Fruit fly (Drosophila melanogaster) whole organism, larva: ENCODE data around the gene CG11892.

Source experiments
- noc ChIP-seq: fragments of 200-800 bp; sonication (Bioruptor generic); optimal IDR thresholded peaks from 3 replicates; lab custom pipeline; 2019; ENCODE audit warnings: missing biosample characterization, mild to moderate bottlenecking, missing genetic modification characterization, moderate library complexity

Gene CG11892

DNA sequence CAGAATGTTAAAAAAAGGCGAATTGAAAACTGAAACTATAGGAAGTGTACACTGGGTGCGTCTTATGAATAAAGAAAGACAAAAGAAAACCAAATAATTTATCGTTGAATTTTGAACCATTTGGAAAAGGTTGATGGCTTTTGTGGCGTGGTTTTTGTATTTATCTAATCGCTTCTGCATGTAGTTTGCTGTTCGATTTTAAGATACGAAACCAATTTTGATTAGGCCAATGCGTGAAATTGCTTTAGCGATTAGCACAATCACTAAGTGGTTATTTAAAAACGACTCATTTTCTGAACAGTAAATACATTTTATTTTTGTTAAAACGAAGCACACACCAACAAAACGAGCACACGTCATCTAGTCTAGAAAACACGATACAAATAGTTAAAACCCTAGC is 20.7 kb upstream of the CG11892 start:
- TF ChIP-seq noc: no peak

DNA sequence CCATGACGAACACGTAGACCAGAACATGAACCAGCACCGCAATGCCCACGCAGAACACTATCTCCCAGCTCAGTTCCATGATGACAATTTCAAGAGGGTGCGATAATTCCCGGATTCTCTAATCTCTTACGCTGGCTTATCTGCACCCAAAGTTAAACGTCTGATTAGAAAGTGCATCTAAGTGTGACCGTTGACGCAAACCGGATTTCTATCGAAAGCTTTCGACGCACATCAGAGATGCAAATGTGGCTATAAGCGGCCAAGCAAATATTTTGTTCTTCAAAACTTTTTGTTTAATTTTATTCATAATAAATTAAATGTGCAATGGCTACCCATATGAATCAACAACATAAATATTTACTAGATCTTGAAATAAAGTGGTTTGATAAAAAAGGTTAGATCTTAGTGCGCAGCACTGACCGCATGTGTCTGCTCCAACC is 19.0 kb upstream of the CG11892 start, which contains the start of the genes Kdsr and CG11858:
TSS of gene Kdsr (minus strand) at position 177 of the 440 bp plus-strand sequence.
TSS of gene CG11858 (plus strand) at position 420 of the 440 bp plus-strand sequence.
- TF ChIP-seq noc: peak; percentile 79

DNA sequence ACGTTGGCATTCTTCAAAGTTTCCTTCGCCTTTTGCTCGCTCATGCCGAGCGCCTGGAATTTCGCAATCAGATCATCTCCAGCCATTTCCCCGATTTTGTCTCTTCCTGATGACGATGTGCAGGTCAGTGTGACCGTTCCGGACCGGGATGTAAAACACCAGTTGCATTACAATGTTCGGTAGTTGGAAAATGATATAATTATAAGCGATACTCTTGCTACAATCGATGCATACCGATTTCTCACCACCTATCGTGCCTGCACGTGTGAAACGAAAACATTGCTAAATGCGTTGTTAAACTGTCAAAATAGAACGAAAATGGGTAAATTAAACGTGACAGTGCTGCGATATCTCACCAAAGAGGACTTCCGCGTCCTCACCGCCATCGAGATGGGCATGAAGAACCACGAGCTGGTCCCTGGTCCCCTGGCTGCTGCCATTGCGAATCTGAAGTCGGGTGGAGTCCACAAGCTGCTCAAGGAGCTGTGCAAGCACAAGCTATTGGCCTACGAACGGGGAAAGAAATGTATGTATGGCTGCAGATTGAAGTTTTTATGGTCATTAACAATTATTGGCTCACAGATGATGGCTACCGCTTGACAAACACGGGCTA is 15.7 kb upstream of the CG11892 start, which contains the start of the genes GlnRS and RIOK2:
TSS of gene GlnRS (minus strand) at position 133 of the 613 bp plus-strand sequence.
TSS of gene RIOK2 (plus strand) at position 256 of the 613 bp plus-strand sequence.
- TF ChIP-seq noc: peak; percentile 5

DNA sequence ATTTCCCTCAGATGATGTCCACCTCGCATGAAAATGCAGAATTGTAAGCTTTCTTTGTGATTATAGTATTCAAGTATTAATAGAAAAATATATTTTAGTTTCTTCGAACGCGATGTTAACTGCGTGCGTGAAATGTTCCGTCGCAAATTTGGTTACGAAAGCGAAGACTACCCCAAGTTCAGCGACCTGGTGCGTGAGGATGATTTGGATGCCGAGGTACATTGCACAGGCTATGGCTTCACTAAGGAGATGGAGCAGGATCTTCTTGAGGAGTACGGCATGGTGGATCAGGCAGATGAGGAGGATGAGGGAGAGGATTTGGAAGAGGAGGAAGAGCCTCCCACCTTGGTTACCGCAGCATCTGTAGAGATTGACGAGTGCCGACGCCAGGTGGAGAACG is 14.6 kb upstream of the CG11892 start:
- no peak for TF ChIP-seq noc

DNA sequence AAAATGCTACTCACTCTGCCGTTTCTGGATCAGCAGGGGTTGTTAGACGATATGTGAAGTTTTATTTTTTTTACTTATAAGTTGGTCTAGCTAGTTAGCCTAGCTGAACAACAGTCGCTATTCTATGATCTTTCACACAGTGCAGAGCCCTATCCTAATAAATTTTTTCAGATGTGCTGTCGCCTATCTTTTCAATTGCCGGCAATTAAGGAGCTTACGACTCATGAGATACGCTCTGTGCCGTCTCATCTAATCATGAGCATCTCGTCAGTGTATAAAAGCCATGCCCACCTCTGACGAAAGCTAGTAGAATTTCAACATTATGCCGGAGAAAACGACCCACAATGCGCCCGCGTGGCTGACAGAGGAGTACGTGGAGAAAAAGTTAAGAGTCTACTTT is 11.4 kb upstream of the CG11892 start, which contains the start of the genes CG11889 and CG11891:
TSS of gene CG11889 (plus strand) at position 301 of the 400 bp plus-strand sequence.
TSS of gene CG11891 (plus strand) at position 301 of the 400 bp plus-strand sequence.
- peak; percentile 9 for TF ChIP-seq noc

DNA sequence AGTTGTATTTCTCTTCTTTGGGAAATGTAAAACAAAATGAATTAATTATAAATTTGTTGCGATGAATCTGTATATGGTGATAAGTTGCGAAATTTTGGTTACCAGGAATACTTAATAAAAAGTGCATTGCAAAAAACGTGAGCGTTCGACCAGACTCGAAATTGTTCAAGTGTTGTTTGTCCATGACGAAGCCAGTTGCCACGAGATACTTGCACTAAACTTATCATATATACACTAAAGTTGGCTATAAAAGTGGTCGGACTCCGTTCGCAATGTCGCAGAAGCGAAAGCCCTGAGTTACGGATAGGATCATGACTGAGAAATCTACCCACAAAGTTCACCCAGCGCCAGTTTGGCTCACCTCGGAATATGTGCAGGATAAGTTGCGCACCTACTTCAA is 7.8 kb upstream of the CG11892 start, which contains the start of gene CG11878:
TSS of gene CG11878 (plus strand) at position 301 of the 400 bp plus-strand sequence.
- no peak for TF ChIP-seq noc

DNA sequence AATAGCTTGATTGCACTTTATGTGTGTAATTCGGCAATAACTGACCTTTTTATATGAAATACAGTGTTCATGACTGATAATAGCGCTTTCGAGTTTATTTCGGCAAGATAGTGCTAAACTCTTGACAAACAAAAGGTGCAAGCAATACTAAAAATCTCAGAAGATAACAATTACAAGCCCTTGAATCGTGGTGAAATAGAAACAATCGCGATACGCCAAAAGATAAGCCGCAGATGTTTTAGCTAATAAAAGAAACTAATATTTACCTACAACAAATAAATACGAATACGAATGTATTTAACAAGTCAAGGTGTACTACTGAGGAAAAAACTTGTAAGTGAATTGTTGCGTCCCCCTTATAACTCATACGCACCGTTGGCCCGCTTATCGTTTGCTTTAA is 6.1 kb upstream of the CG11892 start:
- TF ChIP-seq noc: peak; percentile 48

DNA sequence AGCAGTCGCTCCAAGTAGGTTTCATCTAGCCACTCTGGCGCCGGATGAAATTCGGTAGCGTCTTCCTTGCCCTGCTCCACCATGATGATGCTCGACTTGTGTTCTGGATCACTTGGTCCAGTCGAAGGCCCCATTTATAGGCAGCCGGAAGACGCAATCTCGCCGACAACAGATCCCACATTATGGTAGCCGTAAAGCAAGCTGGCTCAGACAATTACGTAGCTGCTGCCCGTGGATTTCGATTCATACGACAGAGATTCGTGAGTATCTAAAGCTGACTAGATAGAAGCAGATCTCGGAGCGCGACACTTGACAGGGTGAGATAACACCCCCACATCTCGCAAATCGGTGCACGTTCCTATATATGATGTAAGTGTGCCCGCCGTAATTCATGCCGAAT is 4.2 kb upstream of the CG11892 start, which contains the start of gene CG10513:
TSS of gene CG10513 (minus strand) at position 101 of the 400 bp plus-strand sequence.
- no peak for TF ChIP-seq noc

DNA sequence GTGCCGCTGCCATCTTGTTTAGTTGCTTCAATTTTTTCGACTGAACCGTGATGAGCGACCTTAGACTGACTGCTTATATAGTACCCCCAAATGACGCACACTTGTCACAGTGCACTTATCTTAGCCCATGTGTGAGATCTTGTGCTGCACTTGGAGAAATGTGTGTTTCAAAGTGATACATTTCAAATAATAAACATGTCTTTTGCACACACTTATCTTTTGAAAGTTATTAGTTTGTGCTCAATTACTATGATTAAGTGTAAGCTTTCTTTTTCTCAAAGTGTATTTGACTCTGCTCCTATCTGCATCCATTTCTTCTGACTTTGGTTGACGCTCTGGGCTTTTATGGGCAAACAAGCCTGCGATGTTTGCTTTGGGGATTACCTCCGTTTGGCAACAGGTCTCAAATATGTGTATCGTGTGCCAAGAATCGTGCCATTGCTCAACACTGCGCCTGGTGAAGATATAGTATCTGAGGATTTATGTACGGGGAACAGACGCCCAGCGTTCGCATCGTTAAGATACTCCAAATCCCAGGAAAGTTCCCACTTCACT is 1.5 kb upstream of the CG11892 start, which contains the start of gene CG10514:
TSS of gene CG10514 (minus strand) at position 51 of the 555 bp plus-strand sequence.
- TF ChIP-seq noc: peak; percentile 65

DNA sequence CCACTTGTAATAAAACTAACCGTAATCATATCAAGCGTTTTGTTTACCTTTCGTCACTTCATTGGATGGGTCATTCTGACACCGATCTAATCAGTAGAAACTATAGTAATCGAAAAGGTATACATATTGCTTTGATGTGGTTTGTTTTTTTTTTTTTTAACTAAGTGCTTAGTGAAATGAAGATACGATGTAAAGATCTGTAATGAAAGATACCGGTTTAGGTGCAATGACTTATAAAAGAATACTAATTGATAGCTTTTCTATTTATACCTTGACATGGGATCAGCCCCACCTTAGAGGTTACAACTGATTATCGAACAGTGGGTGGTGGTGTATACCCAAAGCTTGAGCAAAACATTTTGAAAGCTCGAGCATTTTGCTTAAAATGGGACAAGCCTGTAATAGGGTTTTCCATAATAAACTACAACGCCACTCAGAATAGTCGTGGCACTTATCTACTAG is 1.9 kb downstream of the CG11892 start, which contains the start of gene CG31300:
TSS of gene CG31300 (plus strand) at position 412 of the 462 bp plus-strand sequence.
- no peak for TF ChIP-seq noc

DNA sequence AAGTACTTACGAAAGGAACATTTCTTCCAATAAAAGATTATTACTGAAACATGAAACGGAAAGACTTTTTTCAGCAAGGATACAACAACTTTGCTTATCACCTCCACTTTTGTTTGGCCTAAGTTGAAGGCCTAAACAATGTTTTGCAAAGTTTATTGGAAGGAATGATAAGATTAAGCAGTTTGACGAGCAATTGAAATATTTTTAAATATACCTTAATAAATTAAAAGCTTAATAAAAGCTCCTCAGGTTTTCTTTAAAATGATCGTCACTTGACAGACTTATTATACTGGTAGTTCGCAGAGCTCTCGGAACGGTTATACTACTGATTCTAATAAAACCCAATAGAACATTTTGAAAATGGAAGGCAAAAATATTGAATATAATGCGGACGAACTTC is 3.8 kb downstream of the CG11892 start, which contains the start of gene CG31104:
TSS of gene CG31104 (plus strand) at position 301 of the 400 bp plus-strand sequence.
- TF ChIP-seq noc: no peak

DNA sequence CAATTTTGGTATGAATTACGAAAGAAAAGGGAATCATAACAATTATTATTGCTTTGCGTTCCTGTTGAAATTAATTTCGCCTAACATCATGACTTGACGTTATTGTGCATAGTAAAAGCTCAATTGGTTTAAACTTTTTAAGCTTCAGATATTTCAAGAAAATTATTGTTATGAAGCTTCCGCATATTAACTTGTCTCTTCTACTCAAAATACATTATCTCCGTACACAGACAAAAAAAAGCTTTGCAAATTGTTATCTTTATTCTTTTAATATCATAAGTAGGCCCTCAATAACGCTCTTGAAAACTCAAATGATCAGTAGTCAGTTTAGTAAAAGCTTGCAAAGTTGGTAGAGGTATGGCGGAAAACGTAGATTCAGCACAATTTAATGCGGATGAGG is 5.8 kb downstream of the CG11892 start, which contains the start of gene CG13658:
TSS of gene CG13658 (plus strand) at position 347 of the 400 bp plus-strand sequence.
- no peak for TF ChIP-seq noc

DNA sequence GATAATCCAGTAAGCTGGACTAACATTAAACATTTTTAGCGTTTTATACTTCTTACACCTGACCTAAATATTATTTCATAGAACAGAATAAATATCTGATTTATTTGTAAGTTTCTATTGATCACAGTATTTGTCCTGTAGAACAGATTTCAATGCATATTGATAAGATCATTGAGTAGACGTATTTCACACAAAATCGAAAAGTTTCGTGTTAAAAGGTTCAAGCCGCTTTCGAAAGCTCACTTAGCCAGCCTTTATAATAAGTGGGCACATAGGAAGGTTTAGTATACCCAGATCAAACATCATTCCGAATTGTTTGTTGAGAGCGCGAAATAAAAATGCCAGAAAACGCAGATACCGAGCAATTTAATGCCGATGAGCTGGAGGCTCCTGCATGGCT is 8.2 kb downstream of the CG11892 start, which contains the start of gene CG11893:
TSS of gene CG11893 (plus strand) at position 301 of the 400 bp plus-strand sequence.
- no peak for TF ChIP-seq noc

DNA sequence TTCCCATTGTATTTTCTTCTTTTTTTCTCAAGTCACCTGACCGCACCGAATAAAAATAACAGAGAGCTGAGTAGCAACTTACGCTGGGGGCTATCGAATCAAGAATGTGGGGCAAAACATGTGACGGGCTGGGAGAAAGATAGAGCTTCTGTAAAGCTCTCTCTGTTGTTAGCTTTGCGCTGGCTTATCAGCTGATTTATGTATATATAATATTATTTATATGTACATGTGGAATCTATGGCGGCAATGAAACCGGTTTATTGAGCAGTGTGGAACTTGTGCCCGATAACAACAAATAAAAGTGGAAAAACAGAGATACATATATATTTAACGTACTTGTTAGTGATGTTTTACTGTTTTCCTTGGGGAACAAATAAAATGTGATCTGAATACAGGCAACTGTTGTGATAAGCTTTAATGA is 11.5 kb downstream of the CG11892 start, which contains the start of gene CG31098:
TSS of gene CG31098 (minus strand) at position 114 of the 421 bp plus-strand sequence.
- peak; percentile 59 for TF ChIP-seq noc

DNA sequence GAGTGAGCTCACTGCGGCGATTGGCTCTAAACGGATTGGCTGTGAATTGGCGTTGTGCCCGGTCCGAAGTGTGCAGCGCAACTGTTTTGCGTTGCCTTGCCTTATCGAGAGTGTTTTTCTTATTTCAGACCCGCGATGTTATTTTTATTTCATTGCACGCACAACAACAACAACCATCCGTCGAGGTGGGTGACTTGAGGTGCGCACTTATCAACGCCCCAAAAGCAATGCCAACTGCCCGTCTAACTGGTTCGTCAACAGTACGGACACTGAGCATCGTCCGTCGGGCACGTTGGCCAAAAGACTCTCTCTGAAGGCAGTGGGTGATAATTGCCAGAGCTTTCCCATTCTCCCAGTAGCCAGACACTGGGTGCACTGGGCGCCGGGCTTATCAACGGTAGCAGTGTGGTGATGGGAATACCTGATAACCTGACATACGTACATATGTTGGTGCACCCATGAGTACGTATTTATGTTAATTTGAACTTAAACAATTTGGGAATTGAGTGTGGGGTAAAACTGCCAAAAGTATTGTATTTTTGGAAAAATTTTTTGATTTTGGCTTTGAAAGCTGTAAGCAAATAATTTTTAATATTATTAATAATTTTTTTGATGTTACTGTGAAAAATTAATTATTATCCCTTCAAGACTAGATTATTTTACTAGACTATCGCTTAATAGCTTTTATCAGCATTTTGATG is 14.1 kb downstream of the CG11892 start, which contains the start of gene CG31102:
TSS of gene CG31102 (minus strand) at position 275 of the 701 bp plus-strand sequence.
- TF ChIP-seq noc: peak; percentile 65

DNA sequence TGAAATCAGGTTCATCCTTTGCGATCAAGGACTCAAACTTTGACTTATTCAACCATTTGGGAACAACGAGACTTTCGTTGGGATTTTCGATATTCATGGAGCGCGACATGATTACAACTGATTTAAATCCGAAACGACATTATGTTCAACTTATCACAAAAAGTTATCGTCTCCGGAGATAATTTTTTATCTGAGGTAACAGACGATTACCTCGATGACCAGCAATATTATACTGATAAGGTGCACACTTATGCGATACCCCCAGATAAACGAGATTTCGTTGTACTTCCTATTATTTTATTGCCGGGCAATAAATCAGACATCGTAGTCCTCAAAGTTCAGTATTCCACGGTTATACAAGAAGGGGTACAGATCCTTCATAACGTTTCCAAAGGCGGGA is 16.3 kb downstream of the CG11892 start, which contains the start of gene CG31097:
TSS of gene CG31097 (minus strand) at position 101 of the 400 bp plus-strand sequence.
- no peak for TF ChIP-seq noc
